Worm (Caenorhabditis elegans) whole organism, late embryonic: ENCODE data around the gene C25A8.1.

Source experiments
- dmd-4 ChIP-seq: sonication (generic microtip); optimal IDR thresholded peaks from 2 replicates; lab custom pipeline; 2016; ENCODE audit warnings: borderline replicate concordance, missing genetic modification characterization, missing compliant biosample characterization
- hlh-15 ChIP-seq: sonication (generic microtip); optimal IDR thresholded peaks from 2 replicates; lab custom pipeline; 2016; ENCODE audit warnings: missing genetic modification characterization, missing compliant biosample characterization
- rnt-1 ChIP-seq: sonication (generic microtip); optimal IDR thresholded peaks from 2 replicates; lab custom pipeline; 2016; ENCODE audit warnings: missing genetic modification characterization, missing compliant biosample characterization

- TF ChIP-seq hlh-15 (tag; lab: Kevin White, UChicago) (no peak), dmd-4 (tag; lab: Kevin White, UChicago) (no peak), rnt-1 (tag; lab: Kevin White, UChicago) (no peak)
Measured at ce11 chrIV:7009531-7009930, 1.4 kb upstream of the C25A8.1 start, which contains the start of gene C25A8.2.
